Worm (Caenorhabditis elegans) whole organism, L4/young adult: Measurements from ENCODE around the gene ZK1128.1.

ENCODE experiments used
- dao-5 ChIP-seq: sonication (generic microtip); optimal IDR thresholded peaks from 2 replicates; lab custom pipeline; 2016; ENCODE audit warnings: missing genotype, missing genetic modification characterization, moderate library complexity, missing compliant biosample characterization
- him-1 ChIP-seq: sonication (generic microtip); optimal IDR thresholded peaks from 2 replicates; lab custom pipeline; 2016; ENCODE audit warnings: missing genotype, missing genetic modification reagents, missing genetic modification characterization, missing compliant biosample characterization

DNA sequence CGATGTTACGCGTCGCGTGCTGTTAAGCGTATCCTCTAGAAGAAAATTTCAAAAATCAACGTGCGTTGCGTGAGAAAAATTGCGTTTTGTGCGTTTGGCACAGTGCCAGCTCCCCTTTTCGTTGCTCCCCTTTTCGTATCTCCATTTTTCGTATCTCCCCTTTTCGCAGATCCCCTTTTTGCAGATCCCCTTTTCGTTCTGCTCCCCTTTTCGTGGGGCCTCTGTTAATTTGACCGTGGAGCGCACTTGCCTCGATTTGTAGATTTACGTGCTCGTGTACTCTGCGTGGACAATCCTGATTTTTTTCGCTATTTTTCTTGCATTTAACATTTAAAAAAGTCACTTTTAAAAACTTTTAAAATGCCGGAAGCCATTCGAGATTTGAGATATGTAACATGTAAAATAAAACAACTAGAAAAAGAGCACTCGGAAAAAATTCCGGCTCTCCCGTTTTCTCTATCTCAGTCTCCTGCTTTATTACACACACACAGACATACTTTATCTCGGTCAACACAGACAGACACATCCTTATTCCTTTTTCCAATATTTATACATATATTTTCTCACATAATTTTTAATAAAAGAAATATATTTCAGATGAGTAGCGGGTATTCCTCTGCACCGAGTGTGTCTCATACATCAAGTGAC is 9.2 kb upstream of the ZK1128.1 start, which contains the start of gene ttll-4:
- TF ChIP-seq him-1 (peak; percentile 38), dao-5 (tag; lab: Kevin White, UChicago) (no peak)
